Worm (Caenorhabditis elegans) whole organism, young adult: Measurements from ENCODE around the gene srbc-58.

ENCODE experiments used
- F49E8.2 ChIP-seq: sonication (generic microtip); optimal IDR thresholded peaks from 3 replicates; lab custom pipeline; 2017; ENCODE audit warnings: missing genetic modification characterization, mild to moderate bottlenecking, missing compliant biosample characterization, antibody characterized with exemption, moderate library complexity; ENCODE audit not compliant: insufficient read depth
- K12H6.12 ChIP-seq: fragments of 200-800 bp; sonication (Bioruptor generic); optimal IDR thresholded peaks from 2 replicates; lab custom pipeline; 2018; ENCODE audit warnings: mild to moderate bottlenecking, missing genetic modification characterization, missing compliant biosample characterization
- ama-1 ChIP-seq, 3 experiments: fragments of 150-350 bp in 1 of 3; sonication (generic microtip) in 2 of 3; optimal IDR thresholded peaks; 2 replicates each; lab custom pipeline; 2014 to 2018; ENCODE audit warnings: missing biosample characterization in 2 of 3, missing genetic modification characterization in 2 of 3, missing genetic modification reagents in 2 of 3
- lin-35 ChIP-seq, 3 experiments: fragments of 150-350 bp in 2 of 3; sonication (generic microtip) in 1 of 3; optimal IDR thresholded peaks; 2 replicates each; lab custom pipeline; 2014 to 2018; ENCODE audit warnings: missing biosample characterization in 3 of 3, missing genetic modification characterization in 3 of 3, missing genetic modification reagents in 3 of 3
- mel-28 ChIP-seq: sonication (generic microtip); optimal IDR thresholded peaks from 2 replicates; lab custom pipeline; 2016; ENCODE audit warnings: borderline replicate concordance, mild to moderate bottlenecking, missing genetic modification characterization, missing compliant biosample characterization
- snpc-4 ChIP-seq, 5 experiments: fragments of 150-350 bp in 1 of 5; sonication (generic microtip) in 4 of 5; optimal IDR thresholded peaks; 2 replicates each; lab custom pipeline; 2014 to 2018; ENCODE audit warnings: missing genetic modification characterization in 5 of 5, missing biosample characterization in 3 of 5, antibody characterized with exemption in 2 of 5, mild to moderate bottlenecking in 2 of 5, missing compliant biosample characterization in 2 of 5, missing genotype in 2 of 5, moderate library complexity in 2 of 5, missing genetic modification reagents in 1 of 5
- unc-130 ChIP-seq: sonication (generic microtip); optimal IDR thresholded peaks from 2 replicates; lab custom pipeline; 2016; ENCODE audit warnings: missing genetic modification reagents, missing genetic modification characterization, missing compliant biosample characterization
- unc-62 ChIP-seq: fragments of 150-350 bp; optimal IDR thresholded peaks from 2 replicates; lab custom pipeline; 2014; ENCODE audit warnings: missing biosample characterization, missing genetic modification reagents, missing genetic modification characterization

DNA sequence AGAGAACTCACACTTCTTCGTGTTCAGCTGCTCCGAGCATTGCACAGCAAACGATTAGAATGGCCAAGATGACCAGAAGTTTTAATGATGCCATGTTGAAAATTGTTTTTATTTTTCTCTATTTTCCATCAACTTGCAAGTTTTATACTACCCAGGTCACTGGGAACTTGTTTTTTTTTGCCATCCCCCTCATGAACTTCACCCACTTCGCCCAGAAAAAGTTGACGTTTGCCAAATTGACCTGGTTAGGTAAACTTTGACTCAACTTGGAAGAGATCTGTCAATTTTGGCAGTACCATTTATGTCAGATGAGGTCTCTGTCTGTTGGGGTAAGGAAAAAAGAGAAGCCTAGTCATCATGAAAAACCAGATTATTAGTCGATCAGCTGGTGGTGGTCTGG is 38.3 kb downstream of the srbc-58 start, which contains the start of gene R13D11.10:
- TF ChIP-seq unc-62 (no peak), mel-28 (tag; lab: Kevin White, UChicago) (no peak), F49E8.2 (tag; lab: Kevin White, UChicago) (no peak), snpc-4 (GFP tag; optimal IDR thresholded peaks at IDR 0.05; lab: Kevin White, UChicago) (no peak), snpc-4 (tag; optimal IDR thresholded peaks at IDR 0.05; lab: Kevin White, UChicago) (no peak), unc-130 (GFP tag; lab: Kevin White, UChicago) (no peak), K12H6.12 (tag; lab: Kevin White, UChicago) (no peak), lin-35 (GFP tag; optimal IDR thresholded peaks at IDR 0.05; lab: Kevin White, UChicago) (no peak), ama-1 (optimal IDR thresholded peaks at IDR 0.05; lab: Kevin White, UChicago) (no peak), ama-1 (GFP tag; optimal IDR thresholded peaks at IDR 0.05; lab: Kevin White, UChicago) (no peak)
